Worm (Caenorhabditis elegans) whole organism, mixed stage, embryonic: Measurements from ENCODE around the gene R07B7.12.

Experiments used
- ceh-43 ChIP-seq: fragments of 200-800 bp; sonication (Bioruptor generic); optimal IDR thresholded peaks from 2 replicates; lab custom pipeline; 2018; ENCODE audit warnings: mild to moderate bottlenecking, missing genetic modification characterization, moderate library complexity, missing compliant biosample characterization
- elt-1 ChIP-seq: sonication (generic microtip); optimal IDR thresholded peaks from 2 replicates; lab custom pipeline; 2017; ENCODE audit warnings: missing genetic modification characterization, mild to moderate bottlenecking, missing compliant biosample characterization, antibody characterized with exemption, moderate library complexity, borderline replicate concordance; ENCODE audit not compliant: insufficient read depth
- elt-3 ChIP-seq: fragments of 150-350 bp; optimal IDR thresholded peaks from 2 replicates; lab custom pipeline; 2014; ENCODE audit warnings: missing biosample characterization, missing genetic modification characterization
- nhr-28 ChIP-seq: fragments of 150-350 bp; optimal IDR thresholded peaks from 2 replicates; lab custom pipeline; 2014; ENCODE audit warnings: missing biosample characterization, missing genetic modification characterization
- nhr-76 ChIP-seq: sonication (generic microtip); optimal IDR thresholded peaks from 2 replicates; lab custom pipeline; 2017; ENCODE audit warnings: missing biosample characterization, missing genetic modification characterization
- pha-4 ChIP-seq: fragments of 150-350 bp; optimal IDR thresholded peaks from 2 replicates; lab custom pipeline; 2018; ENCODE audit warnings: missing biosample characterization, missing genetic modification reagents, missing genetic modification characterization
- sptf-1 ChIP-seq: sonication (generic microtip); optimal IDR thresholded peaks from 2 replicates; lab custom pipeline; 2017; ENCODE audit warnings: mild to moderate bottlenecking, missing genetic modification characterization, moderate library complexity, missing compliant biosample characterization
- unc-39 ChIP-seq: fragments of 150-350 bp; optimal IDR thresholded peaks from 2 replicates; lab custom pipeline; 2014; ENCODE audit warnings: missing biosample characterization, missing genetic modification characterization

ce11 chrV:12039755-12040154 is 49.1 kb upstream of the R07B7.12 start:
- TF ChIP-seq unc-39 (tag; lab: Kevin White, UChicago) = no peak
- TF ChIP-seq nhr-76 = no peak
- no peak for TF ChIP-seq elt-1 (tag; lab: Kevin White, UChicago)
- no peak for TF ChIP-seq pha-4
- TF ChIP-seq ceh-43 (GFP tag; lab: Kevin White, UChicago) = peak; percentile 51
- no peak for TF ChIP-seq sptf-1 (tag; lab: Kevin White, UChicago)
- no peak for TF ChIP-seq elt-3
- TF ChIP-seq nhr-28 (tag; lab: Kevin White, UChicago) = no peak
